Fruit fly (Drosophila melanogaster) whole organism, wandering third instar larva: ENCODE measurements around the gene CG9806.

Experiments used
- CG32264 ChIP-seq: fragments of 200-800 bp; sonication (Bioruptor generic); optimal IDR thresholded peaks from 2 replicates; lab custom pipeline; 2016; ENCODE audit warnings: missing biosample characterization, missing genetic modification characterization
- Dfd ChIP-seq: fragments of >200 bp; optimal IDR thresholded peaks from 2 replicates; lab custom pipeline; 2017; ENCODE audit warnings: missing biosample characterization, missing genetic modification characterization
- GATAd ChIP-seq: sonication (Bioruptor generic); optimal IDR thresholded peaks from 2 replicates; lab custom pipeline; 2016; ENCODE audit warnings: missing biosample characterization, missing genetic modification characterization
- Hr83 ChIP-seq: fragments of 200-300 bp; sonication (Bioruptor generic); optimal IDR thresholded peaks from 2 replicates; lab custom pipeline; 2016; ENCODE audit warnings: missing biosample characterization, mild to moderate bottlenecking, missing genetic modification characterization, moderate library complexity; ENCODE audit not compliant: poor library complexity, severe bottlenecking
- Sp1 ChIP-seq: fragments of 200-800 bp; sonication (Bioruptor generic); optimal IDR thresholded peaks from 3 replicates; lab custom pipeline; 2019; ENCODE audit warnings: missing biosample characterization, mild to moderate bottlenecking, missing genetic modification characterization, moderate library complexity
- br ChIP-seq: fragments of 200-800 bp; sonication (Bioruptor generic); optimal IDR thresholded peaks from 2 replicates; lab custom pipeline; 2016; ENCODE audit warnings: missing biosample characterization, missing genetic modification characterization
- brk ChIP-seq: fragments of 200-800 bp; sonication (Bioruptor generic); optimal IDR thresholded peaks from 2 replicates; lab custom pipeline; 2016; ENCODE audit warnings: missing biosample characterization, mild to moderate bottlenecking, missing genetic modification characterization
- dsf ChIP-seq: sonication (Bioruptor generic); optimal IDR thresholded peaks from 2 replicates; lab custom pipeline; 2016; ENCODE audit warnings: missing biosample characterization, missing genetic modification characterization, borderline replicate concordance
- ey ChIP-seq: fragments of 200-800 bp; sonication (Bioruptor generic); optimal IDR thresholded peaks from 2 replicates; lab custom pipeline; 2016; ENCODE audit warnings: missing biosample characterization, missing genetic modification characterization
- foxo ChIP-seq, 2 experiments: fragments of 200-800 bp; sonication (Bioruptor generic); optimal IDR thresholded peaks; 2 replicates in 1 of 2; 3 replicates in 1 of 2; lab custom pipeline; 2016 to 2017; ENCODE audit warnings: missing biosample characterization in 2 of 2, missing genetic modification characterization in 2 of 2
- h ChIP-seq: fragments of 200-800 bp; sonication (Bioruptor generic); optimal IDR thresholded peaks from 3 replicates; lab custom pipeline; 2016; ENCODE audit warnings: missing biosample characterization, mild to moderate bottlenecking, missing genetic modification characterization
- psq ChIP-seq: fragments of 200-800 bp; sonication (Bioruptor generic); optimal IDR thresholded peaks from 3 replicates; lab custom pipeline; 2017; ENCODE audit warnings: missing biosample characterization, mild to moderate bottlenecking, missing genetic modification characterization, moderate library complexity
- usp ChIP-seq: fragments of >200 bp; optimal IDR thresholded peaks from 2 replicates; lab custom pipeline; 2017; ENCODE audit warnings: missing biosample characterization, missing genetic modification characterization

dm6 chrX:10600254-10600916, 26.5 kb downstream of the CG9806 start:
- TF ChIP-seq Dfd (GFP tag; lab: Kevin White, UChicago) (no peak), usp (no peak), brk (GFP tag; lab: Kevin White, UChicago) (no peak), h (GFP tag; lab: Kevin White, UChicago) (no peak), psq (GFP tag; lab: Kevin White, UChicago) (no peak), ey (GFP tag; lab: Kevin White, UChicago) (peak; percentile 31), Hr83 (GFP tag; lab: Kevin White, UChicago) (no peak), CG32264 (GFP tag; lab: Kevin White, UChicago) (no peak), foxo (GFP tag; optimal IDR thresholded peaks at IDR 0.05; lab: Kevin White, UChicago) (no peak), br (GFP tag; lab: Kevin White, UChicago) (no peak), GATAd (GFP tag; lab: Kevin White, UChicago) (no peak), Sp1 (GFP tag; lab: Kevin White, UChicago) (no peak), dsf (GFP tag; lab: Kevin White, UChicago) (no peak)
